Fruit fly (Drosophila melanogaster) whole organism, embryonic: Measurements from ENCODE around the gene CG10311.
A peak's percentile ranks its signal among the peaks of the same experiment; 100 is the strongest.

Source experiments
- Aef1 ChIP-seq: fragments of 200-800 bp; sonication (Bioruptor generic); IDR thresholded peaks from 3 replicates; pipeline ENCODE4 v1.3.6; 2022; ENCODE audit warnings: missing biosample characterization, missing genetic modification characterization
- Antp ChIP-seq: fragments of 200-800 bp; sonication (Bioruptor generic); optimal IDR thresholded peaks from 3 replicates; lab custom pipeline; 2016; ENCODE audit warnings: missing biosample characterization, missing genetic modification characterization
- CG10267 ChIP-seq: fragments of 200-800 bp; sonication (Bioruptor generic); optimal IDR thresholded peaks from 2 replicates; lab custom pipeline; 2018; ENCODE audit warnings: missing biosample characterization, mild to moderate bottlenecking, missing genetic modification characterization, moderate library complexity
- CG12236 ChIP-seq: fragments of 200-800 bp; sonication (Bioruptor generic); optimal IDR thresholded peaks from 2 replicates; lab custom pipeline; 2016; ENCODE audit warnings: missing biosample characterization, missing genetic modification characterization
- CG15514 ChIP-seq: fragments of 200-800 bp; sonication (Bioruptor generic); optimal IDR thresholded peaks from 3 replicates; lab custom pipeline; 2017; ENCODE audit warnings: missing biosample characterization, missing genetic modification characterization, mild to moderate bottlenecking, moderate library complexity, missing genetic modification reagents
- CG17186 ChIP-seq: fragments of 200-800 bp; sonication (Bioruptor generic); optimal IDR thresholded peaks from 3 replicates; lab custom pipeline; 2017; ENCODE audit warnings: missing biosample characterization, missing genetic modification reagents, missing genetic modification characterization
- CG17328 ChIP-seq: fragments of 200-800 bp; sonication (Bioruptor generic); IDR thresholded peaks from 2 replicates; pipeline ENCODE4 v1.3.6; 2022; ENCODE audit warnings: missing biosample characterization, missing genetic modification characterization
- CG17361 ChIP-seq: fragments of 200-800 bp; sonication (Bioruptor generic); IDR thresholded peaks from 3 replicates; pipeline ENCODE4 v1.3.6; 2022; ENCODE audit warnings: missing biosample characterization, missing genetic modification characterization
- CG17385 ChIP-seq: fragments of 200-800 bp; sonication (Bioruptor generic); optimal IDR thresholded peaks from 3 replicates; lab custom pipeline; 2018; ENCODE audit warnings: missing biosample characterization, mild to moderate bottlenecking, missing genetic modification characterization
- CG18476 ChIP-seq: fragments of 200-800 bp; sonication (Bioruptor generic); optimal IDR thresholded peaks from 2 replicates; lab custom pipeline; 2016; ENCODE audit warnings: missing biosample characterization, mild to moderate bottlenecking, missing genetic modification characterization
- CG2678 ChIP-seq: fragments of 200-800 bp; sonication (Bioruptor generic); optimal IDR thresholded peaks from 3 replicates; lab custom pipeline; 2019; ENCODE audit warnings: missing biosample characterization, mild to moderate bottlenecking, missing genetic modification characterization, moderate library complexity
- CG30020 ChIP-seq: fragments of 200-800 bp; optimal IDR thresholded peaks from 2 replicates; lab custom pipeline; 2019; ENCODE audit warnings: missing biosample characterization, mild to moderate bottlenecking, missing genetic modification characterization, moderate library complexity
- CG3281 ChIP-seq: fragments of 200-800 bp; sonication (Bioruptor generic); optimal IDR thresholded peaks from 3 replicates; lab custom pipeline; 2017; ENCODE audit warnings: missing biosample characterization, mild to moderate bottlenecking, missing genetic modification characterization
- CG33213 ChIP-seq: fragments of 200-800 bp; sonication (Bioruptor generic); optimal IDR thresholded peaks from 3 replicates; lab custom pipeline; 2016; ENCODE audit warnings: missing biosample characterization, missing genetic modification characterization
- CG3847 ChIP-seq: fragments of 200-800 bp; sonication (Bioruptor generic); IDR thresholded peaks from 2 replicates; pipeline ENCODE4 v1.3.6; 2022; ENCODE audit warnings: missing biosample characterization, missing genetic modification characterization
- CG4820 ChIP-seq: fragments of 200-800 bp; sonication (Bioruptor generic); optimal IDR thresholded peaks from 3 replicates; lab custom pipeline; 2016; ENCODE audit warnings: missing biosample characterization, missing genetic modification characterization
- CG6854 ChIP-seq: fragments of 200-800 bp; sonication (Bioruptor generic); optimal IDR thresholded peaks from 3 replicates; lab custom pipeline; 2017; ENCODE audit warnings: missing biosample characterization, mild to moderate bottlenecking, missing genetic modification characterization
- CG7928 ChIP-seq: fragments of 200-800 bp; sonication (Bioruptor generic); optimal IDR thresholded peaks from 2 replicates; lab custom pipeline; 2017; ENCODE audit warnings: missing biosample characterization, mild to moderate bottlenecking, missing genetic modification characterization
- CG9797 ChIP-seq: fragments of 200-800 bp; sonication (Bioruptor generic); optimal IDR thresholded peaks from 3 replicates; lab custom pipeline; 2018; ENCODE audit warnings: missing biosample characterization, mild to moderate bottlenecking, missing genetic modification characterization
- Dip2 ChIP-seq: fragments of 200-800 bp; sonication (Bioruptor generic); IDR thresholded peaks from 2 replicates; pipeline ENCODE4 v1.3.6; 2022; ENCODE audit warnings: missing biosample characterization, missing genetic modification characterization
- Dp ChIP-seq: fragments of 200-800 bp; sonication (Bioruptor generic); optimal IDR thresholded peaks from 2 replicates; lab custom pipeline; 2018; ENCODE audit warnings: missing biosample characterization, mild to moderate bottlenecking, missing genetic modification characterization, moderate library complexity
- Dref ChIP-seq: fragments of 200-800 bp; sonication (Bioruptor generic); IDR thresholded peaks from 2 replicates; pipeline ENCODE4 v1.3.6; 2022; ENCODE audit warnings: missing biosample characterization, missing genetic modification characterization
- E2f2 ChIP-seq: fragments of 200-800 bp; sonication (Bioruptor generic); IDR thresholded peaks from 2 replicates; pipeline ENCODE4 v1.3.6; 2022; ENCODE audit warnings: missing biosample characterization, missing genetic modification characterization
- Ets97D ChIP-seq: fragments of 200-800 bp; sonication (Bioruptor generic); optimal IDR thresholded peaks from 3 replicates; lab custom pipeline; 2016; ENCODE audit warnings: missing biosample characterization, missing genetic modification characterization
- Hmr ChIP-seq: fragments of 200-800 bp; sonication (Bioruptor generic); optimal IDR thresholded peaks from 3 replicates; lab custom pipeline; 2017; ENCODE audit warnings: mild to moderate bottlenecking, missing biosample characterization, missing genetic modification reagents, missing genetic modification characterization
- Hr3 ChIP-seq: fragments of 200-800 bp; sonication (Bioruptor generic); optimal IDR thresholded peaks from 3 replicates; lab custom pipeline; 2016; ENCODE audit warnings: missing biosample characterization, missing genetic modification characterization
- Hsf ChIP-seq: fragments of 200-800 bp; sonication (Bioruptor generic); optimal IDR thresholded peaks from 3 replicates; lab custom pipeline; 2016; ENCODE audit warnings: missing biosample characterization, missing genetic modification characterization
- MESR4 ChIP-seq: fragments of 200-800 bp; sonication (Bioruptor generic); optimal IDR thresholded peaks from 2 replicates; lab custom pipeline; 2018; ENCODE audit warnings: missing biosample characterization, mild to moderate bottlenecking, missing genetic modification characterization, moderate library complexity
- Mad ChIP-seq: fragments of 200-800 bp; sonication (Bioruptor generic); optimal IDR thresholded peaks from 2 replicates; lab custom pipeline; 2016; ENCODE audit warnings: missing biosample characterization, missing genetic modification characterization
- Med ChIP-seq: fragments of 200-800 bp; sonication (Bioruptor generic); peaks from one replicate; lab custom pipeline; 2016; ENCODE audit warnings: missing biosample characterization, missing genetic modification characterization, mild to moderate bottlenecking, inconsistent platforms, moderate library complexity
- NFAT ChIP-seq: fragments of 200-800 bp; sonication (Bioruptor generic); IDR thresholded peaks from 2 replicates; pipeline ENCODE4 v1.3.6; 2022; ENCODE audit warnings: missing biosample characterization, missing genetic modification characterization
- Oaz ChIP-seq: fragments of 200-800 bp; sonication (Bioruptor generic); IDR thresholded peaks from 2 replicates; pipeline ENCODE4 v1.3.6; 2022; ENCODE audit warnings: missing biosample characterization, missing genetic modification characterization
- Sin3A ChIP-seq: fragments of >200 bp; optimal IDR thresholded peaks from 2 replicates; lab custom pipeline; 2018
- Sry-β ChIP-seq: fragments of 200-800 bp; sonication (Bioruptor generic); optimal IDR thresholded peaks from 2 replicates; lab custom pipeline; 2018; ENCODE audit warnings: missing biosample characterization, mild to moderate bottlenecking, missing genetic modification characterization, moderate library complexity
- Stat92E ChIP-seq, 3 experiments: fragments of >200 bp in 2 of 3; fragments of 200-800 bp in 1 of 3; sonication (Bioruptor generic) in 1 of 3; optimal IDR thresholded peaks; 2 replicates each; lab custom pipeline; 2017 to 2019; ENCODE audit warnings: missing biosample characterization in 3 of 3, missing genetic modification characterization in 3 of 3, mild to moderate bottlenecking in 1 of 3, moderate library complexity in 1 of 3
- Vsx1 ChIP-seq: fragments of 200-800 bp; sonication (Bioruptor generic); optimal IDR thresholded peaks from 2 replicates; lab custom pipeline; 2017; ENCODE audit warnings: missing biosample characterization, mild to moderate bottlenecking, missing genetic modification characterization, missing genetic modification reagents
- bcd ChIP-seq: fragments of 200-800 bp; sonication (Bioruptor generic); optimal IDR thresholded peaks from 2 replicates; lab custom pipeline; 2017; ENCODE audit warnings: missing biosample characterization, mild to moderate bottlenecking, missing genetic modification characterization
- bigmax ChIP-seq: fragments of 200-800 bp; sonication (Bioruptor generic); optimal IDR thresholded peaks from 2 replicates; lab custom pipeline; 2018; ENCODE audit warnings: missing biosample characterization, mild to moderate bottlenecking, missing genetic modification characterization
- crp ChIP-seq, 2 experiments: fragments of 200-800 bp; sonication (Bioruptor generic); optimal IDR thresholded peaks; 2 replicates in 1 of 2; 3 replicates in 1 of 2; lab custom pipeline; 2017; ENCODE audit warnings: missing biosample characterization in 2 of 2, missing genetic modification characterization in 2 of 2, mild to moderate bottlenecking in 1 of 2, moderate library complexity in 1 of 2
- dan ChIP-seq: fragments of 200-800 bp; sonication (Bioruptor generic); IDR thresholded peaks from 2 replicates; pipeline ENCODE4 v1.3.6; 2022; ENCODE audit warnings: missing biosample characterization, missing genetic modification characterization
- gcm ChIP-seq: fragments of 200-800 bp; sonication (Bioruptor generic); optimal IDR thresholded peaks from 2 replicates; lab custom pipeline; 2019; ENCODE audit warnings: missing biosample characterization, mild to moderate bottlenecking, missing genetic modification characterization, moderate library complexity
- gfzf ChIP-seq: fragments of 200-800 bp; sonication (Bioruptor generic); optimal IDR thresholded peaks from 2 replicates; lab custom pipeline; 2016; ENCODE audit warnings: missing biosample characterization, mild to moderate bottlenecking, missing genetic modification characterization, moderate library complexity
- grau ChIP-seq: fragments of 200-800 bp; optimal IDR thresholded peaks from 3 replicates; lab custom pipeline; 2019; ENCODE audit warnings: missing biosample characterization, mild to moderate bottlenecking, missing genetic modification characterization, moderate library complexity
- jing ChIP-seq: fragments of 200-800 bp; sonication (Bioruptor generic); optimal IDR thresholded peaks from 2 replicates; lab custom pipeline; 2018; ENCODE audit warnings: missing biosample characterization, mild to moderate bottlenecking, missing genetic modification characterization
- lilli ChIP-seq: fragments of 200-800 bp; sonication (Bioruptor generic); optimal IDR thresholded peaks from 3 replicates; lab custom pipeline; 2016; ENCODE audit warnings: missing biosample characterization, missing genetic modification characterization
- nmo ChIP-seq: fragments of 200-800 bp; sonication (Bioruptor generic); optimal IDR thresholded peaks from 2 replicates; lab custom pipeline; 2018; ENCODE audit warnings: missing biosample characterization, mild to moderate bottlenecking, missing genetic modification characterization, moderate library complexity
- pfk ChIP-seq: fragments of 200-800 bp; sonication (Bioruptor generic); optimal IDR thresholded peaks from 2 replicates; lab custom pipeline; 2018; ENCODE audit warnings: missing biosample characterization, mild to moderate bottlenecking, missing genetic modification characterization, moderate library complexity
- phol ChIP-seq: fragments of 200-800 bp; sonication (Bioruptor generic); optimal IDR thresholded peaks from 3 replicates; lab custom pipeline; 2018; ENCODE audit warnings: missing biosample characterization, mild to moderate bottlenecking, missing genetic modification characterization, moderate library complexity
- sens-2 ChIP-seq: fragments of 200-800 bp; sonication (Bioruptor generic); IDR thresholded peaks from 2 replicates; pipeline ENCODE4 v1.3.6; 2022; ENCODE audit warnings: missing biosample characterization, missing genetic modification characterization
- trem ChIP-seq: fragments of 200-800 bp; optimal IDR thresholded peaks from 3 replicates; lab custom pipeline; 2019; ENCODE audit warnings: missing biosample characterization, mild to moderate bottlenecking, missing genetic modification characterization, moderate library complexity
- vfl ChIP-seq: fragments of 200-800 bp; sonication (Bioruptor generic); optimal IDR thresholded peaks from 2 replicates; lab custom pipeline; 2016; ENCODE audit warnings: missing biosample characterization, missing genetic modification characterization

CG10311 gene

dm6 chr3R:16359098-16359497, 2.3 kb upstream of the CG10311 start, which contains the start of gene CG17931 (continued):
- TF ChIP-seq Sry-β (GFP tag; lab: Kevin White, UChicago) (no peak), gfzf (GFP tag; lab: Kevin White, UChicago) (peak; percentile 98), CG17361 (GFP tag; lab: Robert Waterston, UW) (peak; percentile 35; the same call in 1 of the 3 replicates), trem (tag; lab: Kevin White, UChicago) (peak; percentile 60), Dp (GFP tag; lab: Kevin White, UChicago) (peak; percentile 88), CG17385 (no peak), Hr3 (GFP tag; lab: Kevin White, UChicago) (peak; percentile 8), Antp (GFP tag; lab: Kevin White, UChicago) (no peak), CG6854 (GFP tag; lab: Kevin White, UChicago) (no peak), NFAT (GFP tag; lab: Robert Waterston, UW) (no peak), Med (GFP tag; lab: Kevin White, UChicago) (peak; percentile 83), E2f2 (GFP tag; lab: Robert Waterston, UW) (peak; percentile 91), Ets97D (GFP tag; lab: Kevin White, UChicago) (peak; percentile 82), CG17186 (GFP tag; lab: Kevin White, UChicago) (peak; percentile 92), CG18476 (GFP tag; lab: Kevin White, UChicago) (no peak), bigmax (GFP tag; lab: Kevin White, UChicago) (peak; percentile 30), Mad (GFP tag; lab: Kevin White, UChicago) (no peak), Dref (GFP tag; lab: Robert Waterston, UW) (peak; percentile 53), CG10267 (tag; lab: Kevin White, UChicago) (peak; percentile 42), CG17328 (GFP tag; lab: Robert Waterston, UW) (no peak), CG33213 (GFP tag; lab: Kevin White, UChicago) (peak; percentile 35), Vsx1 (GFP tag; lab: Kevin White, UChicago) (no peak), CG30020 (tag; lab: Kevin White, UChicago) (peak; percentile 50), Sin3A (lab: Kevin White, UChicago) (peak; percentile 27), gcm (peak; percentile 1), Dip2 (GFP tag; lab: Robert Waterston, UW) (no peak), Oaz (GFP tag; lab: Robert Waterston, UW) (no peak), MESR4 (GFP tag; lab: Kevin White, UChicago) (peak; percentile 97), jing (GFP tag; lab: Kevin White, UChicago) (no peak), pfk (GFP tag; lab: Kevin White, UChicago) (no peak), crp (GFP tag; optimal IDR thresholded peaks at IDR 0.05; lab: Kevin White, UChicago) (peak in 1 of 2 experiments; percentile 79), phol (tag; lab: Kevin White, UChicago) (peak; percentile 79), CG9797 (peak; percentile 90), Aef1 (GFP tag; lab: Robert Waterston, UW) (no peak), vfl (GFP tag; lab: Kevin White, UChicago) (peak; percentile 21), Stat92E (GFP tag; optimal IDR thresholded peaks at IDR 0.05; lab: Kevin White, UChicago) (peak in 1 of 3 experiments; percentile 55), CG4820 (GFP tag; lab: Kevin White, UChicago) (no peak), nmo (peak; percentile 62), bcd (GFP tag; lab: Kevin White, UChicago) (peak; percentile 3), CG7928 (GFP tag; lab: Kevin White, UChicago) (no peak), Hsf (GFP tag; lab: Kevin White, UChicago) (no peak), grau (tag; lab: Kevin White, UChicago) (peak; percentile 37), CG3847 (peak; percentile 32; the same call in 1 of the 2 replicates), CG2678 (no peak), Hmr (GFP tag; lab: Kevin White, UChicago) (peak; percentile 48), sens-2 (no peak), CG15514 (GFP tag; lab: Kevin White, UChicago) (peak; percentile 62), CG12236 (GFP tag; lab: Kevin White, UChicago) (no peak), dan (no peak), lilli (peak; percentile 21), CG3281 (no peak)
